Worm (Caenorhabditis elegans) whole organism, L1 larva: Measurements from ENCODE around the gene T03E6.9.

Experiments used
- C34B4.2 ChIP-seq: sonication (generic microtip); optimal IDR thresholded peaks from 2 replicates; lab custom pipeline; 2017; ENCODE audit warnings: mild to moderate bottlenecking, missing genetic modification characterization, missing compliant biosample characterization
- ama-1 ChIP-seq: fragments of 150-350 bp; optimal IDR thresholded peaks from 2 replicates; lab custom pipeline; 2014
- ces-1 ChIP-seq: fragments of 150-350 bp; optimal IDR thresholded peaks from 2 replicates; lab custom pipeline; 2014; ENCODE audit warnings: missing biosample characterization, missing genetic modification reagents, missing genetic modification characterization
- fos-1 ChIP-seq: fragments of 150-350 bp; optimal IDR thresholded peaks from 2 replicates; lab custom pipeline; 2014; ENCODE audit warnings: missing biosample characterization, missing genetic modification characterization
- jun-1 ChIP-seq: fragments of 150-350 bp; optimal IDR thresholded peaks from 2 replicates; lab custom pipeline; 2014; ENCODE audit warnings: missing biosample characterization, missing genetic modification reagents, missing genetic modification characterization
- nhr-20 ChIP-seq: sonication (generic microtip); optimal IDR thresholded peaks from 2 replicates; lab custom pipeline; 2016; ENCODE audit warnings: mild to moderate bottlenecking, missing genetic modification characterization, missing compliant biosample characterization
- nhr-28 ChIP-seq: fragments of 150-350 bp; optimal IDR thresholded peaks from 2 replicates; lab custom pipeline; 2014; ENCODE audit warnings: missing biosample characterization, missing genetic modification characterization
- nhr-77 ChIP-seq: fragments of 150-350 bp; optimal IDR thresholded peaks from 2 replicates; lab custom pipeline; 2014; ENCODE audit warnings: missing biosample characterization, missing genetic modification characterization

- TF ChIP-seq jun-1 (tag; lab: Kevin White, UChicago) = no peak
- TF ChIP-seq fos-1 (tag; lab: Kevin White, UChicago) = no peak
- TF ChIP-seq nhr-20 = no peak
- TF ChIP-seq ces-1 = no peak
- no peak for TF ChIP-seq ama-1 (lab: Kevin White, UChicago)
- no peak for TF ChIP-seq nhr-77
- TF ChIP-seq nhr-28 = no peak
- no peak for TF ChIP-seq C34B4.2 (tag; lab: Kevin White, UChicago)
These were observed 2.6 kb upstream of the T03E6.9 start, which contains the start of gene T03E6.8 for ce11 chrV:16603102-16603501.
